Fruit fly (Drosophila melanogaster): ENCODE results near the gene mus304.

mus304 gene

dm6 chr3L:18102161-18102565 is 7.5 kb upstream of the mus304 start (continued):
- peak; percentile 37 for TF ChIP-seq CG9727 (GFP tag; optimal IDR thresholded peaks at IDR 0.05)
- TF ChIP-seq sim (GFP tag; IDR thresholded peaks at IDR 0.05), result 0 out of 2 replicates have a peak, but pooled peaks have one; percentile 14
- TF ChIP-seq CG4360 (GFP tag; IDR thresholded peaks at IDR 0.05), result peak; percentile 32; the same call in 1 of the 2 replicates
- TF ChIP-seq Hr51 (GFP tag; optimal IDR thresholded peaks at IDR 0.05), result peak in 1 of 2 experiments; percentile 27
- TF ChIP-seq CG17829 (tag; optimal IDR thresholded peaks at IDR 0.05), result peak; percentile 73
- peak in 1 of 2 experiments; percentile 77 for TF ChIP-seq bsh (GFP tag; optimal IDR thresholded peaks at IDR 0.05)
- peak; percentile 66 for TF ChIP-seq nmo (GFP tag; optimal IDR thresholded peaks at IDR 0.05)
- TF ChIP-seq CG31441 (GFP tag; IDR thresholded peaks at IDR 0.05), result peak; percentile 59
- TF ChIP-seq PHDP (tag; optimal IDR thresholded peaks at IDR 0.05), result peak; percentile 43
- TF ChIP-seq CG9437 (GFP tag; optimal IDR thresholded peaks at IDR 0.05), result peak; percentile 27
- TF ChIP-seq az2 (GFP tag; optimal IDR thresholded peaks at IDR 0.05), result peak; percentile 1
- peak; percentile 74 for TF ChIP-seq zf30C (GFP tag; optimal IDR thresholded peaks at IDR 0.05)
- peak; percentile 25 for TF ChIP-seq CG4424 (GFP tag; optimal IDR thresholded peaks at IDR 0.05)
- no peak for TF ChIP-seq pan (optimal IDR thresholded peaks at IDR 0.05)
- no peak for TF ChIP-seq pan (GFP tag; optimal IDR thresholded peaks at IDR 0.05 in 1 of 2, IDR thresholded peaks at IDR 0.05 in 1 of 2)
- TF ChIP-seq CG4328 (GFP tag; optimal IDR thresholded peaks at IDR 0.05), result no peak
- TF ChIP-seq gcm (GFP tag; optimal IDR thresholded peaks at IDR 0.05), result peak; percentile 38
- TF ChIP-seq Hr78 (GFP tag; optimal IDR thresholded peaks at IDR 0.05), result peak in 1 of 2 experiments; percentile 26
- TF ChIP-seq CG18262 (tag; optimal IDR thresholded peaks at IDR 0.05), result peak; percentile 83
- TF ChIP-seq unpg (GFP tag; optimal IDR thresholded peaks at IDR 0.05), result peak; percentile 47
- TF ChIP-seq CG7839 (tag; optimal IDR thresholded peaks at IDR 0.05), result peak; percentile 61
- TF ChIP-seq CG13424 (tag; optimal IDR thresholded peaks at IDR 0.05), result peak; percentile 64
- TF ChIP-seq CG2712 (tag; optimal IDR thresholded peaks at IDR 0.05), result peak; percentile 81
- TF ChIP-seq D19A (tag; optimal IDR thresholded peaks at IDR 0.05), result peak; percentile 48
- TF ChIP-seq fd96Cb (tag; optimal IDR thresholded peaks at IDR 0.05), result peak; percentile 43
- peak; percentile 5 for TF ChIP-seq CG15269 (tag; optimal IDR thresholded peaks at IDR 0.05)
- TF ChIP-seq HLHmδ (GFP tag; optimal IDR thresholded peaks at IDR 0.05), result no peak
- TF ChIP-seq stc (GFP tag; IDR thresholded peaks at IDR 0.05), result 0 out of 2 replicates have a peak, but pooled peaks have one; percentile 32
- TF ChIP-seq CG11504 (tag; optimal IDR thresholded peaks at IDR 0.05), result peak; percentile 52
- TF ChIP-seq CG17385 (GFP tag; optimal IDR thresholded peaks at IDR 0.05), result peak; percentile 77
- peak in 1 of 2 experiments; percentile 9 for TF ChIP-seq Eip74EF (GFP tag; optimal IDR thresholded peaks at IDR 0.05)
- no peak for TF ChIP-seq Hmx (GFP tag; optimal IDR thresholded peaks at IDR 0.05)
- TF ChIP-seq Sox100B (GFP tag; optimal IDR thresholded peaks at IDR 0.05), result peak; percentile 69
- TF ChIP-seq ranshi (GFP tag; IDR thresholded peaks at IDR 0.05), result no peak
- TF ChIP-seq CG11560 (tag; IDR thresholded peaks at IDR 0.05), result no peak
- TF ChIP-seq cad (GFP tag; optimal IDR thresholded peaks at IDR 0.05), result no peak
- TF ChIP-seq nerfin-1 (tag; optimal IDR thresholded peaks at IDR 0.05), result peak; percentile 11
- peak; percentile 59 for TF ChIP-seq CoRest (tag; optimal IDR thresholded peaks at IDR 0.05)
- TF ChIP-seq sens (GFP tag), result peak; percentile 69
- TF ChIP-seq bcd (GFP tag; optimal IDR thresholded peaks at IDR 0.05), result peak; percentile 4
- TF ChIP-seq gem (tag; optimal IDR thresholded peaks at IDR 0.05), result peak; percentile 77
- no peak for TF ChIP-seq CG17802 (tag; optimal IDR thresholded peaks at IDR 0.05)
- TF ChIP-seq Sox102F (GFP tag; optimal IDR thresholded peaks at IDR 0.05), result peak; percentile 63
- no peak for TF ChIP-seq CG7963 (GFP tag; IDR thresholded peaks at IDR 0.05; ENCODE audit: partially characterized antibody)
- TF ChIP-seq gsb-n (tag; optimal IDR thresholded peaks at IDR 0.05), result peak; percentile 80
- TF ChIP-seq trem (tag; optimal IDR thresholded peaks at IDR 0.05), result peak; percentile 45
